Fruit fly (Drosophila melanogaster) whole organism, embryonic: Measurements from ENCODE around the gene CG10343.
A peak's percentile ranks its signal among the peaks of the same experiment; 100 is the strongest.

Experiments
- B-H1 ChIP-seq: fragments of 200-800 bp; sonication (Bioruptor generic); IDR thresholded peaks from 3 replicates; pipeline ENCODE4 v1.3.6; 2022; ENCODE audit warnings: missing biosample characterization, missing genetic modification characterization
- CG10209 ChIP-seq: fragments of 200-800 bp; sonication (Bioruptor generic); optimal IDR thresholded peaks from 3 replicates; lab custom pipeline; 2017; ENCODE audit warnings: missing biosample characterization, mild to moderate bottlenecking, missing genetic modification characterization, missing genetic modification reagents
- CG10267 ChIP-seq: fragments of 200-800 bp; sonication (Bioruptor generic); optimal IDR thresholded peaks from 2 replicates; lab custom pipeline; 2018; ENCODE audit warnings: missing biosample characterization, mild to moderate bottlenecking, missing genetic modification characterization, moderate library complexity
- CG10274 ChIP-seq: fragments of 200-800 bp; sonication (Bioruptor generic); optimal IDR thresholded peaks from 3 replicates; lab custom pipeline; 2017; ENCODE audit warnings: missing biosample characterization, mild to moderate bottlenecking, missing genetic modification characterization
- CG11085 ChIP-seq: fragments of 200-800 bp; sonication (Bioruptor generic); IDR thresholded peaks from 2 replicates; pipeline ENCODE4 v1.3.6; 2022; ENCODE audit warnings: missing biosample characterization, missing genetic modification characterization
- CG11093 ChIP-seq: fragments of 200-800 bp; sonication (Bioruptor generic); IDR thresholded peaks from 3 replicates; pipeline ENCODE4 v1.3.6; 2022; ENCODE audit warnings: missing biosample characterization, missing genetic modification characterization
- CG12219 ChIP-seq: fragments of 200-800 bp; sonication (Bioruptor generic); optimal IDR thresholded peaks from 3 replicates; lab custom pipeline; 2018; ENCODE audit warnings: missing biosample characterization, mild to moderate bottlenecking, missing genetic modification characterization
- CG13624 ChIP-seq: fragments of 200-800 bp; sonication (Bioruptor generic); optimal IDR thresholded peaks from 2 replicates; lab custom pipeline; 2016; ENCODE audit warnings: missing biosample characterization, missing genetic modification characterization
- CG2116 ChIP-seq: fragments of 200-800 bp; sonication (Bioruptor generic); optimal IDR thresholded peaks from 3 replicates; lab custom pipeline; 2018; ENCODE audit warnings: missing biosample characterization, mild to moderate bottlenecking, missing genetic modification characterization
- CG32772 ChIP-seq: fragments of 200-800 bp; sonication (Bioruptor generic); IDR thresholded peaks from 2 replicates; pipeline ENCODE4 v1.3.6; 2022; ENCODE audit warnings: missing biosample characterization, missing genetic modification characterization
- CG3281 ChIP-seq: fragments of 200-800 bp; sonication (Bioruptor generic); optimal IDR thresholded peaks from 3 replicates; lab custom pipeline; 2017; ENCODE audit warnings: missing biosample characterization, mild to moderate bottlenecking, missing genetic modification characterization
- CG33213 ChIP-seq: fragments of 200-800 bp; sonication (Bioruptor generic); optimal IDR thresholded peaks from 3 replicates; lab custom pipeline; 2016; ENCODE audit warnings: missing biosample characterization, missing genetic modification characterization
- CG3726 ChIP-seq: fragments of 200-800 bp; sonication (Bioruptor generic); IDR thresholded peaks from 3 replicates; pipeline ENCODE4, ENCODE4 v1.3.6; 2022; ENCODE audit warnings: missing biosample characterization, missing genetic modification characterization
- CG4854 ChIP-seq: fragments of 200-800 bp; sonication (Bioruptor generic); optimal IDR thresholded peaks from 2 replicates; lab custom pipeline; 2016; ENCODE audit warnings: missing biosample characterization, missing genetic modification characterization, inconsistent platforms
- CG7372 ChIP-seq: fragments of 200-800 bp; sonication (Bioruptor generic); IDR thresholded peaks from 2 replicates; pipeline ENCODE4 v1.3.6; 2022; ENCODE audit warnings: missing biosample characterization, missing genetic modification characterization
- CG7745 ChIP-seq: fragments of 200-800 bp; sonication (Bioruptor generic); optimal IDR thresholded peaks from 2 replicates; lab custom pipeline; 2018; ENCODE audit warnings: missing biosample characterization, mild to moderate bottlenecking, missing genetic modification characterization, moderate library complexity
- CG8281 ChIP-seq: fragments of 200-800 bp; sonication (Bioruptor generic); optimal IDR thresholded peaks from 2 replicates; lab custom pipeline; 2018; ENCODE audit warnings: missing biosample characterization, mild to moderate bottlenecking, missing genetic modification characterization, moderate library complexity
- CG9932 ChIP-seq: fragments of 200-800 bp; sonication (Bioruptor generic); IDR thresholded peaks from 2 replicates; pipeline ENCODE4 v1.3.6; 2022; ENCODE audit warnings: missing biosample characterization, missing genetic modification characterization
- CkIIα-i1 ChIP-seq: fragments of 200-800 bp; sonication (Bioruptor generic); IDR thresholded peaks from 2 replicates; pipeline ENCODE4 v1.3.6; 2022; ENCODE audit warnings: missing biosample characterization, missing genetic modification characterization
- CoRest ChIP-seq: fragments of 200-800 bp; sonication (Bioruptor generic); optimal IDR thresholded peaks from 3 replicates; lab custom pipeline; 2018; ENCODE audit warnings: missing biosample characterization, mild to moderate bottlenecking, missing genetic modification characterization, moderate library complexity
- Dfd ChIP-seq, 2 experiments: fragments of >200 bp; optimal IDR thresholded peaks; 2 replicates each; lab custom pipeline; 2017; ENCODE audit warnings: missing biosample characterization in 2 of 2, missing genetic modification characterization in 2 of 2
- GATAe ChIP-seq: fragments of 200-800 bp; sonication (Bioruptor generic); conservative IDR thresholded peaks from 2 replicates; pipeline ENCODE4 v1.3.6; 2022; ENCODE audit warnings: missing biosample characterization, missing genetic modification characterization
- Hr3 ChIP-seq: fragments of 200-800 bp; sonication (Bioruptor generic); optimal IDR thresholded peaks from 3 replicates; lab custom pipeline; 2016; ENCODE audit warnings: missing biosample characterization, missing genetic modification characterization
- Hr39 ChIP-seq: fragments of >200 bp; optimal IDR thresholded peaks from 2 replicates; lab custom pipeline; 2017
- Mad ChIP-seq: fragments of 200-800 bp; sonication (Bioruptor generic); optimal IDR thresholded peaks from 2 replicates; lab custom pipeline; 2016; ENCODE audit warnings: missing biosample characterization, missing genetic modification characterization
- Max ChIP-seq: fragments of 200-800 bp; sonication (Bioruptor generic); optimal IDR thresholded peaks from 2 replicates; lab custom pipeline; 2016; ENCODE audit warnings: missing biosample characterization, mild to moderate bottlenecking, missing genetic modification characterization
- Pdp1 ChIP-seq, 2 experiments: fragments of 200-800 bp; sonication (Bioruptor generic); optimal IDR thresholded peaks; 3 replicates each; lab custom pipeline; 2016; ENCODE audit warnings: missing biosample characterization in 2 of 2, missing genetic modification characterization in 2 of 2, mild to moderate bottlenecking in 1 of 2, moderate library complexity in 1 of 2
- Sox100B ChIP-seq: fragments of 200-800 bp; sonication (Bioruptor generic); optimal IDR thresholded peaks from 3 replicates; lab custom pipeline; 2018; ENCODE audit warnings: missing biosample characterization, mild to moderate bottlenecking, missing genetic modification characterization
- Sry-β ChIP-seq: fragments of 200-800 bp; sonication (Bioruptor generic); optimal IDR thresholded peaks from 2 replicates; lab custom pipeline; 2018; ENCODE audit warnings: missing biosample characterization, mild to moderate bottlenecking, missing genetic modification characterization, moderate library complexity
- Stat92E ChIP-seq, 3 experiments: fragments of >200 bp in 2 of 3; fragments of 200-800 bp in 1 of 3; sonication (Bioruptor generic) in 1 of 3; optimal IDR thresholded peaks; 2 replicates each; lab custom pipeline; 2017 to 2019; ENCODE audit warnings: missing biosample characterization in 3 of 3, missing genetic modification characterization in 3 of 3, mild to moderate bottlenecking in 1 of 3, moderate library complexity in 1 of 3
- Vsx1 ChIP-seq: fragments of 200-800 bp; sonication (Bioruptor generic); optimal IDR thresholded peaks from 2 replicates; lab custom pipeline; 2017; ENCODE audit warnings: missing biosample characterization, mild to moderate bottlenecking, missing genetic modification characterization, missing genetic modification reagents
- ab ChIP-seq: fragments of 200-800 bp; sonication (Bioruptor generic); optimal IDR thresholded peaks from 2 replicates; lab custom pipeline; 2016; ENCODE audit warnings: missing biosample characterization, missing genetic modification characterization
- abd-A ChIP-seq: fragments of 200-800 bp; sonication (Bioruptor generic); optimal IDR thresholded peaks from 3 replicates; lab custom pipeline; 2019; ENCODE audit warnings: missing biosample characterization, mild to moderate bottlenecking, missing genetic modification characterization, moderate library complexity
- ap ChIP-seq: fragments of 200-800 bp; sonication (Bioruptor generic); IDR thresholded peaks from 2 replicates; pipeline ENCODE4 v1.3.6; 2022; ENCODE audit warnings: missing biosample characterization, missing genetic modification characterization
- cg ChIP-seq: fragments of 200-800 bp; sonication (Bioruptor generic); optimal IDR thresholded peaks from 3 replicates; lab custom pipeline; 2019; ENCODE audit warnings: missing biosample characterization, mild to moderate bottlenecking, missing genetic modification characterization, moderate library complexity
- disco-r ChIP-seq: fragments of 200-800 bp; sonication (Bioruptor generic); optimal IDR thresholded peaks from 2 replicates; lab custom pipeline; 2016; ENCODE audit warnings: missing biosample characterization, missing genetic modification characterization
- dmrt99B ChIP-seq: fragments of 200-800 bp; sonication (Bioruptor generic); optimal IDR thresholded peaks from 2 replicates; lab custom pipeline; 2018; ENCODE audit warnings: missing biosample characterization, mild to moderate bottlenecking, missing genetic modification characterization, moderate library complexity
- eve ChIP-seq, 2 experiments: fragments of >200 bp; optimal IDR thresholded peaks; 2 replicates each; lab custom pipeline; 2017; ENCODE audit warnings: missing biosample characterization in 2 of 2, missing genetic modification characterization in 2 of 2
- exex ChIP-seq: fragments of 200-800 bp; sonication (Bioruptor generic); optimal IDR thresholded peaks from 4 replicates; lab custom pipeline; 2018; ENCODE audit warnings: missing biosample characterization, mild to moderate bottlenecking, missing genetic modification characterization, moderate library complexity
- jigr1 ChIP-seq: fragments of 200-800 bp; sonication (Bioruptor generic); IDR thresholded peaks from 3 replicates; pipeline ENCODE4 v1.3.6; 2022; ENCODE audit warnings: missing biosample characterization, missing genetic modification characterization
- kay ChIP-seq: fragments of 200-800 bp; sonication (Bioruptor generic); optimal IDR thresholded peaks from 2 replicates; lab custom pipeline; 2016; ENCODE audit warnings: missing biosample characterization, missing genetic modification characterization
- lbe ChIP-seq: fragments of 200-800 bp; sonication (Bioruptor generic); optimal IDR thresholded peaks from 2 replicates; lab custom pipeline; 2016; ENCODE audit warnings: missing biosample characterization, mild to moderate bottlenecking, missing genetic modification characterization
- luna ChIP-seq: fragments of 200-800 bp; sonication (Bioruptor generic); optimal IDR thresholded peaks from 2 replicates; lab custom pipeline; 2016; ENCODE audit warnings: missing biosample characterization, missing genetic modification characterization
- nerfin-1 ChIP-seq: fragments of 200-800 bp; sonication (Bioruptor generic); optimal IDR thresholded peaks from 3 replicates; lab custom pipeline; 2019; ENCODE audit warnings: missing biosample characterization, mild to moderate bottlenecking, missing genetic modification characterization, moderate library complexity
- org-1 ChIP-seq: fragments of 200-800 bp; sonication (Bioruptor generic); optimal IDR thresholded peaks from 2 replicates; lab custom pipeline; 2017; ENCODE audit warnings: missing biosample characterization, missing genetic modification characterization
- repo ChIP-seq: fragments of 200-800 bp; sonication (Bioruptor generic); optimal IDR thresholded peaks from 2 replicates; lab custom pipeline; 2016; ENCODE audit warnings: missing biosample characterization, missing genetic modification characterization
- sc ChIP-seq, 3 experiments: fragments of >200 bp in 2 of 3; fragments of 200-800 bp in 1 of 3; sonication (Bioruptor generic) in 1 of 3; optimal IDR thresholded peaks; 2 replicates in 2 of 3; 3 replicates in 1 of 3; lab custom pipeline; 2017; ENCODE audit warnings: mild to moderate bottlenecking in 1 of 3, missing biosample characterization in 1 of 3, missing genetic modification characterization in 1 of 3, missing genetic modification reagents in 1 of 3
- tin ChIP-seq: fragments of 200-800 bp; sonication (Bioruptor generic); optimal IDR thresholded peaks from 3 replicates; lab custom pipeline; 2016; ENCODE audit warnings: missing biosample characterization, missing genetic modification characterization
- tll ChIP-seq, 2 experiments: fragments of 200-800 bp in 1 of 2; fragments of >200 bp in 1 of 2; sonication (Bioruptor generic) in 1 of 2; optimal IDR thresholded peaks; 2 replicates each; lab custom pipeline; 2017 to 2019; ENCODE audit warnings: missing biosample characterization in 2 of 2, missing genetic modification characterization in 2 of 2, mild to moderate bottlenecking in 1 of 2, moderate library complexity in 1 of 2
- vfl ChIP-seq: fragments of 200-800 bp; sonication (Bioruptor generic); optimal IDR thresholded peaks from 2 replicates; lab custom pipeline; 2016; ENCODE audit warnings: missing biosample characterization, missing genetic modification characterization

The CG10343 gene

dm6 chr2L:18705617-18706046, 2.4 kb downstream of the CG10343 start, which contains the start of gene Jwa (continued):
- TF ChIP-seq CG2116 (GFP tag; lab: Kevin White, UChicago) (peak; percentile 81), luna (GFP tag; lab: Kevin White, UChicago) (no peak), Mad (GFP tag; lab: Kevin White, UChicago) (peak; percentile 93), CG3281 (GFP tag; lab: Kevin White, UChicago) (peak; percentile 75), eve (GFP tag; optimal IDR thresholded peaks at IDR 0.05; lab: Kevin White, UChicago) (no peak), CG7745 (tag; lab: Kevin White, UChicago) (no peak), dmrt99B (tag; lab: Kevin White, UChicago) (peak; percentile 84), tin (peak; percentile 96), CG7372 (peak; percentile 92), CG33213 (GFP tag; lab: Kevin White, UChicago) (peak; percentile 87), tll (GFP tag; optimal IDR thresholded peaks at IDR 0.05; lab: Kevin White, UChicago) (peak in 1 of 2 experiments; percentile 65), CG10267 (tag; lab: Kevin White, UChicago) (peak; percentile 86), cg (GFP tag; lab: Kevin White, UChicago) (no peak), CG8281 (tag; lab: Kevin White, UChicago) (peak; percentile 21), abd-A (tag; lab: Kevin White, UChicago) (no peak), jigr1 (GFP tag; lab: Robert Waterston, UW) (peak; percentile 88), lbe (GFP tag; lab: Kevin White, UChicago) (peak; percentile 97), Vsx1 (GFP tag; lab: Kevin White, UChicago) (peak; percentile 81), Stat92E (GFP tag; optimal IDR thresholded peaks at IDR 0.05; lab: Kevin White, UChicago) (peak in 1 of 3 experiments; percentile 60), disco-r (GFP tag; lab: Kevin White, UChicago) (peak; percentile 73), CG10274 (GFP tag; lab: Kevin White, UChicago) (peak; percentile 20), sc (optimal IDR thresholded peaks at IDR 0.05; lab: Kevin White, UChicago) (no peak), sc (GFP tag; optimal IDR thresholded peaks at IDR 0.05; lab: Kevin White, UChicago) (peak; percentile 86), kay (peak; percentile 89), vfl (GFP tag; lab: Kevin White, UChicago) (peak; percentile 98), CkIIα-i1 (GFP tag; lab: Robert Waterston, UW) (no peak), org-1 (GFP tag; lab: Kevin White, UChicago) (peak; percentile 87), B-H1 (GFP tag; lab: Robert Waterston, UW) (peak; percentile 80), Hr39 (no peak), nerfin-1 (tag; lab: Kevin White, UChicago) (peak; percentile 89), CG32772 (peak; percentile 88), GATAe (GFP tag; lab: Robert Waterston, UW) (peak; percentile 41; the same call in 1 of the 2 replicates), CG11093 (GFP tag; lab: Robert Waterston, UW) (peak; percentile 78; the same call in 2 of the 3 replicates), CG12219 (GFP tag; lab: Kevin White, UChicago) (peak; percentile 86), Hr3 (GFP tag; lab: Kevin White, UChicago) (peak; percentile 98), CG11085 (GFP tag; lab: Robert Waterston, UW) (peak; percentile 90), CG9932 (GFP tag; lab: Robert Waterston, UW) (peak; percentile 98), repo (GFP tag; lab: Kevin White, UChicago) (peak; percentile 84), ab (peak; percentile 80), Sry-β (GFP tag; lab: Kevin White, UChicago) (no peak), CG3726 (peak; percentile 90), Max (GFP tag; lab: Kevin White, UChicago) (peak; percentile 81), CG13624 (GFP tag; lab: Kevin White, UChicago) (peak; percentile 87), Dfd (GFP tag; optimal IDR thresholded peaks at IDR 0.05; lab: Kevin White, UChicago) (no peak), ap (GFP tag; lab: Robert Waterston, UW) (peak; percentile 94), Sox100B (peak; percentile 78), CoRest (peak; percentile 93), CG4854 (GFP tag; lab: Kevin White, UChicago) (peak; percentile 80), Pdp1 (GFP tag; optimal IDR thresholded peaks at IDR 0.05; lab: Kevin White, UChicago) (peak; percentile 81 to 96), exex (tag; lab: Kevin White, UChicago) (no peak), CG10209 (GFP tag; lab: Kevin White, UChicago) (peak; percentile 95)
